Worm (Caenorhabditis elegans): ENCODE data around the gene ucp-4.
"Not testable (repeated sequence)": the region's sequence is repeated elsewhere in the genome, so short reads cannot be mapped to it uniquely, and the experiment has no call there.

The ucp-4 gene

ce11 chrV:9378335-9378734 is 44.2 kb downstream of the ucp-4 start, which contains the start of gene E02C12.10:
E02C12.10 (minus strand) TSS chrV:9378409.
- no peak for TF ChIP-seq egl-13 (tag; optimal IDR thresholded peaks at IDR 0.05)
- no peak for TF ChIP-seq efl-1 (optimal IDR thresholded peaks at IDR 0.05)
- peak in 1 of 2 experiments; percentile 89 for TF ChIP-seq efl-1 (GFP tag; optimal IDR thresholded peaks at IDR 0.05 in 1 of 2)
- no peak for TF ChIP-seq fkh-8 (tag; optimal IDR thresholded peaks at IDR 0.05)
- no peak for TF ChIP-seq ceh-82 (tag; optimal IDR thresholded peaks at IDR 0.05)
- TF ChIP-seq ceh-90 (tag; optimal IDR thresholded peaks at IDR 0.05), result no peak

ce11 chrV:9379808-9380207 is 45.7 kb downstream of the ucp-4 start, which contains the start of gene E02C12.11:
E02C12.11 (minus strand) TSS chrV:9379908.
- not testable (repeated sequence) for TF ChIP-seq aha-1 (tag; optimal IDR thresholded peaks at IDR 0.05); lin-35 (GFP tag; optimal IDR thresholded peaks at IDR 0.05); C16A3.4 (tag; optimal IDR thresholded peaks at IDR 0.05)

- TF ChIP-seq nhr-85 (tag) (peak; percentile 51), snu-23 (GFP tag; optimal IDR thresholded peaks at IDR 0.05) (no peak), blmp-1 (tag; optimal IDR thresholded peaks at IDR 0.05) (peak; percentile 20)
Observed at ce11 chrV:9381846-9382363, 47.8 kb downstream of the ucp-4 start, which contains the start of gene E02C12.12. E02C12.12 (minus strand) TSS chrV:9382313.

ce11 chrV:9382538-9383328 is 48.6 kb downstream of the ucp-4 start:
- TF ChIP-seq efl-1 (optimal IDR thresholded peaks at IDR 0.05) (peak in 1 of 2 experiments; percentile 19), efl-1 (GFP tag; optimal IDR thresholded peaks at IDR 0.05 in 1 of 2) (peak in 1 of 2 experiments; percentile 67), dpl-1 (GFP tag; optimal IDR thresholded peaks at IDR 0.05) (peak in 2 of 3 experiments; percentile 4 to 15), lin-35 (GFP tag; optimal IDR thresholded peaks at IDR 0.05) (peak in 1 of 2 experiments; percentile 7), sox-4 (tag; optimal IDR thresholded peaks at IDR 0.05) (no peak)

ce11 chrV:9384359-9384758 is 50.3 kb downstream of the ucp-4 start:
- TF ChIP-seq lin-35 (GFP tag; optimal IDR thresholded peaks at IDR 0.05), result no peak
- TF ChIP-seq ceh-82 (tag; optimal IDR thresholded peaks at IDR 0.05), result no peak
- no peak for TF ChIP-seq zip-4 (GFP tag; optimal IDR thresholded peaks at IDR 0.05)
- no peak for TF ChIP-seq efl-3 (GFP tag; optimal IDR thresholded peaks at IDR 0.05)
- TF ChIP-seq fkh-8 (tag; optimal IDR thresholded peaks at IDR 0.05), result no peak
- TF ChIP-seq mdl-1 (tag; optimal IDR thresholded peaks at IDR 0.05), result no peak
- no peak for TF ChIP-seq nhr-90 (tag; optimal IDR thresholded peaks at IDR 0.05; ENCODE audit: poor library complexity)
- no peak for TF ChIP-seq unc-30 (tag; optimal IDR thresholded peaks at IDR 0.05)
- no peak for TF ChIP-seq tlp-1 (tag; optimal IDR thresholded peaks at IDR 0.05)
- no peak for TF ChIP-seq ets-5 (GFP tag; IDR thresholded peaks at IDR 0.05)
- TF ChIP-seq nhr-71 (tag; optimal IDR thresholded peaks at IDR 0.05), result no peak
- no peak for TF ChIP-seq lin-13 (GFP tag; optimal IDR thresholded peaks at IDR 0.05)
- TF ChIP-seq zag-1 (tag; optimal IDR thresholded peaks at IDR 0.05), result no peak
- TF ChIP-seq elt-2 (tag; optimal IDR thresholded peaks at IDR 0.05), result no peak
- no peak for TF ChIP-seq nhr-76 (tag; optimal IDR thresholded peaks at IDR 0.05)
- TF ChIP-seq ama-1 (optimal IDR thresholded peaks at IDR 0.05), result no peak
- TF ChIP-seq sup-37 (GFP tag; optimal IDR thresholded peaks at IDR 0.05), result no peak
- TF ChIP-seq ceh-63 (GFP tag; optimal IDR thresholded peaks at IDR 0.05), result no peak
- no peak for TF ChIP-seq rnt-1 (tag; optimal IDR thresholded peaks at IDR 0.05)

ce11 chrV:9384949-9385348 is 50.9 kb downstream of the ucp-4 start:
- TF ChIP-seq efl-1 (optimal IDR thresholded peaks at IDR 0.05) (no peak), efl-1 (GFP tag; optimal IDR thresholded peaks at IDR 0.05 in 1 of 2) (peak in 1 of 2 experiments; percentile 62), blmp-1 (tag; optimal IDR thresholded peaks at IDR 0.05) (peak; percentile 25), nhr-84 (tag; optimal IDR thresholded peaks at IDR 0.05) (no peak)
